Fruit fly (Drosophila melanogaster): Measurements from ENCODE around the gene CG5026.
A peak's percentile ranks its signal among the peaks of the same experiment; 100 is the strongest.

The CG5026 gene

DNA sequence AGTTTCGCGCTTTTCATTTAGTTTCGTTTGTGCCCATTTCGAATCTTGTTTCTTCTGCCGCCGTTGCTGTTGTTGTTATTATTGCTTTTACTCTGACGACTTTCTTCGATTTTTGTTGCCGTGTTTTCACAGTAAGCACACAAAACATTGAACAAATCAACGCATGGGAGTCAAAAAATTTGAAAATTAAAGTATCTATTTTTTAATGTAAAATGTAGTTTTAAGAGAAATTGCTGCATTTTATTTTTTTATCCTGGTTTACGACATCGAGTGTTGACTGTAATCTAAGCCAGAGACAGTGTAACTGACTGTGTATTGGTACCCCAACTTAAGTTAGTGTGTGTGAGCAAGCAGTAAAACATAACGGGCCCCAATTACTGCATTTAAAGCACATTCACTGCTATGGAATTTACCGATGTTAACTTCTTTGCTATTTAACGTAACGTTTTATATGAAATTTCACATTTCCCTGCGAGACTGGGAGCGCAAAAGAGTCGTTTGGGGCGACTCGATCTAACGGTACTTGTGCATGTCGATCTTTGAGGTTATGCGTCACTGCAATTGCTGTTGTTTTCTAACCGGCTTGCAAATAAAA is 27.9 kb downstream of the CG5026 start (continued):
- TF ChIP-seq fd96Cb (tag; optimal IDR thresholded peaks at IDR 0.05), result peak; percentile 71
- peak; percentile 31 for TF ChIP-seq Ets97D (GFP tag; optimal IDR thresholded peaks at IDR 0.05)
- TF ChIP-seq ap (GFP tag; IDR thresholded peaks at IDR 0.05), result peak; percentile 45
- TF ChIP-seq CG13287 (GFP tag; IDR thresholded peaks at IDR 0.05; ENCODE audit: partially characterized antibody), result no peak
- TF ChIP-seq vfl (GFP tag; optimal IDR thresholded peaks at IDR 0.05), result no peak
- no peak for TF ChIP-seq CG9797 (GFP tag; optimal IDR thresholded peaks at IDR 0.05)
- TF ChIP-seq CG9215 (GFP tag; IDR thresholded peaks at IDR 0.05), result no peak
- no peak for TF ChIP-seq CG13123 (GFP tag; optimal IDR thresholded peaks at IDR 0.05)
- peak; percentile 11 for TF ChIP-seq CG15011 (GFP tag; optimal IDR thresholded peaks at IDR 0.05)
- TF ChIP-seq Atf6 (GFP tag; IDR thresholded peaks at IDR 0.05), result no peak
- TF ChIP-seq HLH54F (GFP tag; optimal IDR thresholded peaks at IDR 0.05), result peak; percentile 60
- TF ChIP-seq CG14965 (GFP tag; optimal IDR thresholded peaks at IDR 0.05; ENCODE audit: borderline replicate concordance), result no peak
- no peak for TF ChIP-seq sens-2 (GFP tag; IDR thresholded peaks at IDR 0.05)
- peak; percentile 85 for TF ChIP-seq zfh1 (GFP tag; IDR thresholded peaks at IDR 0.05)
- TF ChIP-seq CG18476 (GFP tag; optimal IDR thresholded peaks at IDR 0.05), result peak; percentile 30
- TF ChIP-seq ci (GFP tag; IDR thresholded peaks at IDR 0.05), result peak; percentile 94
- no peak for TF ChIP-seq CG4328 (GFP tag; optimal IDR thresholded peaks at IDR 0.05)
- no peak for TF ChIP-seq kay (GFP tag; optimal IDR thresholded peaks at IDR 0.05)
- TF ChIP-seq Dad (GFP tag; optimal IDR thresholded peaks at IDR 0.05), result no peak
- peak; percentile 65 for TF ChIP-seq Oli (tag; optimal IDR thresholded peaks at IDR 0.05)
- no peak for TF ChIP-seq Dll (GFP tag; IDR thresholded peaks at IDR 0.05; ENCODE audit: partially characterized antibody)
- no peak for TF ChIP-seq Dfd (GFP tag; optimal IDR thresholded peaks at IDR 0.05)
- no peak for TF ChIP-seq CG1832 (GFP tag; optimal IDR thresholded peaks at IDR 0.05)
- TF ChIP-seq Bdp1 (GFP tag; optimal IDR thresholded peaks at IDR 0.05), result no peak
- no peak for TF ChIP-seq Blimp-1 (GFP tag; optimal IDR thresholded peaks at IDR 0.05)
- peak; percentile 21 for TF ChIP-seq MTF-1 (GFP tag; optimal IDR thresholded peaks at IDR 0.05; ENCODE audit: borderline replicate concordance)
- TF ChIP-seq danr (GFP tag; IDR thresholded peaks at IDR 0.05), result 0 out of 2 replicates have a peak, but pooled peaks have one; percentile 9
- no peak for TF ChIP-seq schlank (tag; optimal IDR thresholded peaks at IDR 0.05)
- no peak for TF ChIP-seq mirr (GFP tag; optimal IDR thresholded peaks at IDR 0.05)
- peak; percentile 32 for TF ChIP-seq Dek (tag; optimal IDR thresholded peaks at IDR 0.05)
- no peak for TF ChIP-seq inv (GFP tag; IDR thresholded peaks at IDR 0.05; ENCODE audit: partially characterized antibody)
- TF ChIP-seq CG12659 (GFP tag; optimal IDR thresholded peaks at IDR 0.05), result peak; percentile 26
- no peak for TF ChIP-seq CG15601 (tag; optimal IDR thresholded peaks at IDR 0.05)
- peak; percentile 44 for TF ChIP-seq Meics (GFP tag; optimal IDR thresholded peaks at IDR 0.05)
- TF ChIP-seq pho (GFP tag; optimal IDR thresholded peaks at IDR 0.05), result peak; percentile 52
- no peak for TF ChIP-seq CG17385 (GFP tag; optimal IDR thresholded peaks at IDR 0.05)
- TF ChIP-seq BtbVII (GFP tag; optimal IDR thresholded peaks at IDR 0.05), result no peak
- no peak for TF ChIP-seq ash1 (GFP tag; optimal IDR thresholded peaks at IDR 0.05)
- no peak for TF ChIP-seq cas (GFP tag; IDR thresholded peaks at IDR 0.05)
- no peak for TF ChIP-seq CG4360 (GFP tag; IDR thresholded peaks at IDR 0.05)
- TF ChIP-seq eyg (GFP tag; optimal IDR thresholded peaks at IDR 0.05), result no peak
- peak; percentile 28; the same call in 1 of the 2 replicates for TF ChIP-seq wdn (GFP tag; IDR thresholded peaks at IDR 0.05)
- TF ChIP-seq gcm2 (GFP tag; optimal IDR thresholded peaks at IDR 0.05), result no peak
- TF ChIP-seq Six4 (GFP tag; optimal IDR thresholded peaks at IDR 0.05), result peak; percentile 49
- no peak for TF ChIP-seq CG12236 (GFP tag; optimal IDR thresholded peaks at IDR 0.05)
- TF ChIP-seq CG12744 (GFP tag; optimal IDR thresholded peaks at IDR 0.05), result peak; percentile 11
- no peak for TF ChIP-seq lab (GFP tag; optimal IDR thresholded peaks at IDR 0.05)
- peak; percentile 23 for TF ChIP-seq CG18619 (GFP tag; optimal IDR thresholded peaks at IDR 0.05)
- peak; percentile 30 for TF ChIP-seq CG4820 (GFP tag; optimal IDR thresholded peaks at IDR 0.05)
- TF ChIP-seq nmo (GFP tag; optimal IDR thresholded peaks at IDR 0.05), result peak; percentile 69
